Worm (Caenorhabditis elegans): ENCODE data around the gene ire-1.

The ire-1 gene

ce11 chrII:8128273-8129039 lies 3.7 kb upstream of the ire-1 start (continued):
- peak; percentile 98 for TF ChIP-seq set-16 (GFP tag; IDR thresholded peaks at IDR 0.05)
- no peak for TF ChIP-seq F44E2.7 (GFP tag; IDR thresholded peaks at IDR 0.05)
- peak; percentile 70; the same call in 1 of the 2 replicates for TF ChIP-seq pha-4 (GFP tag; IDR thresholded peaks at IDR 0.05)
- TF ChIP-seq pha-4 (tag; optimal IDR thresholded peaks at IDR 0.05): no peak
- no peak for TF ChIP-seq aly-2 (tag; optimal IDR thresholded peaks at IDR 0.05)
- TF ChIP-seq Y105C5A.15 (GFP tag; IDR thresholded peaks at IDR 0.05): no peak
- TF ChIP-seq spr-3 (GFP tag; optimal IDR thresholded peaks at IDR 0.05): no peak
- TF ChIP-seq nhr-48 (tag; optimal IDR thresholded peaks at IDR 0.05): peak; percentile 17
- peak; percentile 0 for TF ChIP-seq lin-13 (GFP tag; optimal IDR thresholded peaks at IDR 0.05)
- no peak for TF ChIP-seq attf-4 (tag; optimal IDR thresholded peaks at IDR 0.05)
- peak; percentile 74 for TF ChIP-seq mxl-3 (GFP tag; optimal IDR thresholded peaks at IDR 0.05)
- TF ChIP-seq lin-39 (tag; optimal IDR thresholded peaks at IDR 0.05): no peak
- TF ChIP-seq hmg-1.1 (GFP tag; IDR thresholded peaks at IDR 0.05): peak; percentile 57
- TF ChIP-seq nhr-77 (tag; optimal IDR thresholded peaks at IDR 0.05): peak; percentile 4
- 0 out of 2 replicates have a peak, but pooled peaks have one; percentile 12 for TF ChIP-seq php-3 (GFP tag; IDR thresholded peaks at IDR 0.05)
- no peak for TF ChIP-seq madf-5 (GFP tag; IDR thresholded peaks at IDR 0.05)
- peak; percentile 93 for TF ChIP-seq hlh-30 (tag; optimal IDR thresholded peaks at IDR 0.05; ENCODE audit: insufficient read depth)
- peak; percentile 65 for TF ChIP-seq aha-1 (tag)
- no peak for TF ChIP-seq daf-19 (GFP tag; conservative IDR thresholded peaks at IDR 0.05)
- peak; percentile 8 for TF ChIP-seq F37D6.2 (tag; optimal IDR thresholded peaks at IDR 0.05)
- no peak for TF ChIP-seq fos-1 (tag; optimal IDR thresholded peaks at IDR 0.05)
- peak; percentile 64 for TF ChIP-seq ctbp-1 (GFP tag; IDR thresholded peaks at IDR 0.05)
- no peak for TF ChIP-seq saeg-2 (GFP tag; IDR thresholded peaks at IDR 0.05)
- TF ChIP-seq lin-15B (tag; optimal IDR thresholded peaks at IDR 0.05): no peak
- TF ChIP-seq ceh-20 (GFP tag; IDR thresholded peaks at IDR 0.05): peak; percentile 53; the same call in 1 of the 2 replicates
- TF ChIP-seq dmd-6 (GFP tag; IDR thresholded peaks at IDR 0.05): peak; percentile 69
- TF ChIP-seq F10B5.3 (tag; optimal IDR thresholded peaks at IDR 0.05): peak; percentile 7
- no peak for TF ChIP-seq nhr-111 (GFP tag; optimal IDR thresholded peaks at IDR 0.05)
- no peak for TF ChIP-seq mxl-2 (GFP tag; conservative IDR thresholded peaks at IDR 0.05)
- TF ChIP-seq spr-1 (tag; optimal IDR thresholded peaks at IDR 0.05): no peak
- TF ChIP-seq ama-1 (optimal IDR thresholded peaks at IDR 0.05): no peak
- TF ChIP-seq mdl-1 (tag; optimal IDR thresholded peaks at IDR 0.05): peak in 1 of 2 experiments; percentile 63
- TF ChIP-seq Y48G9A.11 (GFP tag; IDR thresholded peaks at IDR 0.05): no peak
- no peak for TF ChIP-seq dmd-9 (GFP tag; IDR thresholded peaks at IDR 0.05)
- no peak for TF ChIP-seq skn-1 (tag; optimal IDR thresholded peaks at IDR 0.05)
- no peak for TF ChIP-seq Y75B8A.6 (GFP tag; IDR thresholded peaks at IDR 0.05)
- TF ChIP-seq lin-38 (GFP tag; IDR thresholded peaks at IDR 0.05): peak; percentile 13; the same call in 1 of the 2 replicates
- no peak for TF ChIP-seq R02D3.7 (tag; optimal IDR thresholded peaks at IDR 0.05)

ce11 chrII:8127794-8128193 lies 3.1 kb upstream of the ire-1 start:
- TF ChIP-seq daf-16 (GFP tag; optimal IDR thresholded peaks at IDR 0.05) (no peak), daf-16 (tag; optimal IDR thresholded peaks at IDR 0.05) (no peak), mxl-3 (GFP tag; optimal IDR thresholded peaks at IDR 0.05) (no peak), cey-2 (tag; optimal IDR thresholded peaks at IDR 0.05; ENCODE audit: borderline replicate concordance, insufficient read depth) (no peak)
